Fruit fly (Drosophila melanogaster): Measurements from ENCODE around the gene CG4842.

CG4842 gene

DNA sequence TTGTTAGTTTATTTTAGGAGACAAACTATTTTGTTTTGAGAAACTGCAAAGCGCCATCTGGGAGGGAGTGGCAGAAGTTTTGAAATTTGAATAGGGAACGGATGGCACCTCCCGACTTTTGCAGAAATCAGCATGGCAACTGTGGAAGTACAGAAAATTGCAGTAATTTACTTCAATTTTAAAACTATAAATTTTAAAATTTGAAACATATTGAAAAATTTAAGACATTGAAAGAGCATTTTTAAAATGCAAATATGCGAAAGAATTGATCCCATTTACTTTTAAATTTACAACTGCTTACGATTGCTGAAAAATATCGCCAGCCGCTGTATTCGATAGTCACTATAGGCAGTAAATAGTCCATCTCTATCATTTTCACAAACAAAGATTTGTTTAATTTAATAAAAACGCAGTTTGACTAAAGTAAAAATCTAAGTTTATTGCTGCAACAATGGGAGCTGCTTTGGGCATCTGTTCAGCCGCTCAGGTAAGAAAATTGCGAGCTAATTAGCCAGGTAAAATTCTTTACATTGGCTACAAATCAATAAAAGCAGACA, 44.3 kb downstream of the CG4842 start, which contains the start of gene Serinc (continued):
- peak; percentile 37 for TF ChIP-seq tx (GFP tag; optimal IDR thresholded peaks at IDR 0.05)
- TF ChIP-seq CG17359 (tag; optimal IDR thresholded peaks at IDR 0.05), result peak; percentile 55
- peak; percentile 50 to 59 for TF ChIP-seq dpn (GFP tag; optimal IDR thresholded peaks at IDR 0.05)
- TF ChIP-seq CG4820 (GFP tag; optimal IDR thresholded peaks at IDR 0.05), result peak; percentile 63
- TF ChIP-seq ac (GFP tag; optimal IDR thresholded peaks at IDR 0.05), result no peak
- TF ChIP-seq CG18764 (GFP tag; optimal IDR thresholded peaks at IDR 0.05), result peak; percentile 45
- TF ChIP-seq CG30431 (GFP tag; optimal IDR thresholded peaks at IDR 0.05), result no peak
- TF ChIP-seq CG17568 (GFP tag; optimal IDR thresholded peaks at IDR 0.05), result no peak
- TF ChIP-seq CG6791 (GFP tag; IDR thresholded peaks at IDR 0.05; ENCODE audit: partially characterized antibody), result peak; percentile 96
- TF ChIP-seq Stat92E (GFP tag; optimal IDR thresholded peaks at IDR 0.05), result peak in 1 of 3 experiments; percentile 57
- peak; percentile 86 for TF ChIP-seq Lhr (GFP tag; optimal IDR thresholded peaks at IDR 0.05)
- TF ChIP-seq CG11504 (tag; optimal IDR thresholded peaks at IDR 0.05), result no peak
- TF ChIP-seq CG14050 (GFP tag; IDR thresholded peaks at IDR 0.05), result peak; percentile 20; the same call in 1 of the 3 replicates
- peak; percentile 95 for TF ChIP-seq CG34224 (GFP tag; IDR thresholded peaks at IDR 0.05; ENCODE audit: partially characterized antibody)
- no peak for TF ChIP-seq cwo (GFP tag; optimal IDR thresholded peaks at IDR 0.05)
- peak; percentile 69 for TF ChIP-seq CHES-1-like (GFP tag; optimal IDR thresholded peaks at IDR 0.05)
- TF ChIP-seq wor (GFP tag; IDR thresholded peaks at IDR 0.05), result no peak; the same call in 1 of the 2 replicates
- TF ChIP-seq Opbp (GFP tag; IDR thresholded peaks at IDR 0.05; ENCODE audit: partially characterized antibody), result peak; percentile 98
- peak; percentile 41; the same call in 1 of the 2 replicates for TF ChIP-seq CG32772 (GFP tag; IDR thresholded peaks at IDR 0.05)
- no peak for TF ChIP-seq Lim3 (GFP tag; IDR thresholded peaks at IDR 0.05)
- TF ChIP-seq vvl (GFP tag; IDR thresholded peaks at IDR 0.05), result peak; percentile 76; the same call in 1 of the 2 replicates
- TF ChIP-seq CG11723 (GFP tag; optimal IDR thresholded peaks at IDR 0.05), result no peak
- TF ChIP-seq rib (GFP tag; IDR thresholded peaks at IDR 0.05), result no peak
- TF ChIP-seq gcm2 (GFP tag; optimal IDR thresholded peaks at IDR 0.05), result no peak
- peak; percentile 95 for TF ChIP-seq CG7963 (GFP tag; IDR thresholded peaks at IDR 0.05; ENCODE audit: partially characterized antibody)
- TF ChIP-seq kni (GFP tag; optimal IDR thresholded peaks at IDR 0.05), result peak; percentile 24
- TF ChIP-seq Nf-YB (GFP tag; optimal IDR thresholded peaks at IDR 0.05), result peak; percentile 37
- peak; percentile 98 for TF ChIP-seq CG2129 (GFP tag; IDR thresholded peaks at IDR 0.05; ENCODE audit: partially characterized antibody)
- TF ChIP-seq ATbp (GFP tag; optimal IDR thresholded peaks at IDR 0.05), result no peak
- TF ChIP-seq CG14014 (GFP tag; IDR thresholded peaks at IDR 0.05), result peak; percentile 42; the same call in 1 of the 2 replicates
- TF ChIP-seq Max (GFP tag; optimal IDR thresholded peaks at IDR 0.05), result peak; percentile 74
- peak; percentile 17 for TF ChIP-seq fd3F (GFP tag; optimal IDR thresholded peaks at IDR 0.05)
- TF ChIP-seq CG14710 (tag; optimal IDR thresholded peaks at IDR 0.05), result peak; percentile 86
- TF ChIP-seq pros (GFP tag; optimal IDR thresholded peaks at IDR 0.05), result no peak
- TF ChIP-seq Meics (GFP tag; optimal IDR thresholded peaks at IDR 0.05), result peak; percentile 57
- no peak for TF ChIP-seq klu (GFP tag; IDR thresholded peaks at IDR 0.05)
- TF ChIP-seq kah (GFP tag; optimal IDR thresholded peaks at IDR 0.05), result no peak
- peak; percentile 17 for TF ChIP-seq BtbVII (GFP tag; optimal IDR thresholded peaks at IDR 0.05)
- TF ChIP-seq CG11398 (GFP tag; optimal IDR thresholded peaks at IDR 0.05), result peak; percentile 38
- peak; percentile 14 for TF ChIP-seq CG10431 (GFP tag; optimal IDR thresholded peaks at IDR 0.05)
- no peak for TF ChIP-seq ham (GFP tag; IDR thresholded peaks at IDR 0.05)
- peak; percentile 57 for TF ChIP-seq CG10979 (tag; optimal IDR thresholded peaks at IDR 0.05)
- peak; percentile 95 for TF ChIP-seq HLH4C (GFP tag; IDR thresholded peaks at IDR 0.05; ENCODE audit: partially characterized antibody)
- peak; percentile 98 for TF ChIP-seq Doc3 (GFP tag; IDR thresholded peaks at IDR 0.05; ENCODE audit: partially characterized antibody)
- TF ChIP-seq Chrac-16 (GFP tag; optimal IDR thresholded peaks at IDR 0.05), result peak; percentile 51
- peak; percentile 53 for TF ChIP-seq CG12104 (GFP tag; optimal IDR thresholded peaks at IDR 0.05)
- peak; percentile 65 for TF ChIP-seq bcd (GFP tag; optimal IDR thresholded peaks at IDR 0.05)
- peak; percentile 68 for TF ChIP-seq CG9727 (GFP tag; optimal IDR thresholded peaks at IDR 0.05)

Measured in whole organism, embryonic.